Worm (Caenorhabditis elegans): Measurements from ENCODE around the gene gipc-1.

The gipc-1 gene

DNA sequence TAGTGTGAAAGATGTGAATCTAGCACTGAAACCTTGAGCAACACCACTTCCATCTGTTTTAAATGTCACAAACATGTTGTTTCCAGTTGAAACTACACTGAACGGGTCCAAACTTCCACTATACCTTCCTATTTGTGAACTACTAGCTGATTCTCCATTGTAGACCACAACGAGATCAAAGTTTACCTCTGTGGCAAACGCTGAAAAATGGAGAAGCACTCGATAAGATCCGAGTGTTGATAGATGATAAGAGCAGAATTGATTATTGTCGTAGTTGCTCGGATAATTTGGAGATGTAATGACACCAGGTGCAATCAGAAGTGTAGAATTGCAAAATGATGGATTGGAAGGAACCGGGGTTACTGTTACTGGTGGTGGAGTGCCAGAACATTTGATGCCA is 11.4 kb downstream of the gipc-1 start:
- peak; percentile 32 for TF ChIP-seq nhr-80 (tag; optimal IDR thresholded peaks at IDR 0.05)
- no peak for TF ChIP-seq lin-26 (GFP tag; IDR thresholded peaks at IDR 0.05)
- no peak for TF ChIP-seq lin-35 (GFP tag; optimal IDR thresholded peaks at IDR 0.05)

DNA sequence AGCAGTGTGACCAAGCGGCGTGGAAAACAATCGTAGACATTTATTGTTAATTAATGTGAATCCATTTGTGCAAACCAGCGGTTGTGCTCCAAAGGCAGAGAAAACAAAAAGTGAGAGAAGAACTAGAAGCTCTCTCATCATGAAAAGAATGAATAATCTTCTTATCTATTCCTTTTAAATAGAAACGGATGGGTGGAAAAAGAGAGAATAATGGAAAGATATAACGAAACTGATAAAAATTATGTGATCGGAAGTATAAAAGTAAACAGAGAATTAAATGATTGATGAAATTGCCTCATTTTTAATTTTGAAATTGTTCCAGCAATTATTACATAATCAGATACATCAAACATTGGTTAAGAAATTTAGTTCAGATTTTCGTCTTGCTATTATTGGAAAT is 12.9 kb downstream of the gipc-1 start, which contains the start of gene clec-5:
Gene clec-5, minus strand, starts transcription at position 178 of the 400 bp plus-strand sequence.
- TF ChIP-seq lsy-27 (tag; optimal IDR thresholded peaks at IDR 0.05; ENCODE audit: borderline replicate concordance, insufficient read depth) = no peak
- no peak for TF ChIP-seq B0035.1 (tag; optimal IDR thresholded peaks at IDR 0.05)
- no peak for TF ChIP-seq madf-10 (tag; optimal IDR thresholded peaks at IDR 0.05)
- no peak for TF ChIP-seq B0336.3 (GFP tag; IDR thresholded peaks at IDR 0.05)
- TF ChIP-seq bed-2 (GFP tag; IDR thresholded peaks at IDR 0.05) = no peak
- no peak for TF ChIP-seq lir-1 (GFP tag; conservative IDR thresholded peaks at IDR 0.05)
- TF ChIP-seq mxl-1 (tag; optimal IDR thresholded peaks at IDR 0.05) = no peak
- no peak for TF ChIP-seq D2030.7 (GFP tag; IDR thresholded peaks at IDR 0.05)
- TF ChIP-seq madf-3 (GFP tag; IDR thresholded peaks at IDR 0.05) = no peak

- TF ChIP-seq madf-3 (GFP tag; IDR thresholded peaks at IDR 0.05) (no peak), die-1 (tag; optimal IDR thresholded peaks at IDR 0.05) (no peak), F10E7.11 (tag; optimal IDR thresholded peaks at IDR 0.05) (no peak), mes-4 (tag; optimal IDR thresholded peaks at IDR 0.05) (no peak), let-526 (GFP tag; IDR thresholded peaks at IDR 0.05) (no peak), dpff-1 (tag; optimal IDR thresholded peaks at IDR 0.05) (no peak), pbrm-1 (GFP tag; IDR thresholded peaks at IDR 0.05) (no peak), nhr-80 (tag; optimal IDR thresholded peaks at IDR 0.05) (peak; percentile 41)
Measured at ce11 chrIII:4887291-4887690, 16.7 kb downstream of the gipc-1 start, which contains the start of gene clec-6. Gene clec-6, minus strand, starts transcription at chrIII:4887444.

DNA sequence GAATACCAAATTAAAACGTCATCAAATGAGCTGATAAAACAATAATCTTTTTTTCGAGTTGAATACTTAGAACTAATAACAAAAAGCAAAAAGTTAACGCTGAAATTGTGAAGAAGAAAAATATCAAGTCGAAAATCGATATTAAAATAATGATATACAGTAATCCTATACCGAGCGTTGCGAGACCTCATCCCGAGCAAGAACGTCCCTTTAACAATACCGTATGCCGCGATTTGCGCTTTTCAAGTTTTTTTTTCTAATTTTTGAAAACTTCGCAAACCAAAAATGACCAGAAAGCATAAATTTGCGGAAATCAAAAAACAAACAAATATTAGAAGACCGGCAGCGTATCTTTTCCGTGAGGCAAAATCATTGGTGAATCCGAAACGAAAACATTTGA is 20.4 kb downstream of the gipc-1 start, which contains the start of gene F26F4.5:
Gene F26F4.5, minus strand, starts transcription at position 256 of the 400 bp plus-strand sequence.
- peak; percentile 72 for TF ChIP-seq madf-8 (GFP tag; conservative IDR thresholded peaks at IDR 0.05)
- TF ChIP-seq attf-3 (GFP tag; conservative IDR thresholded peaks at IDR 0.05) = no peak
- TF ChIP-seq F23B12.7 (tag; optimal IDR thresholded peaks at IDR 0.05; ENCODE audit: insufficient read depth) = no peak
- TF ChIP-seq pbrm-1 (GFP tag; IDR thresholded peaks at IDR 0.05) = no peak
- peak; percentile 95 for TF ChIP-seq lsl-1 (GFP tag; optimal IDR thresholded peaks at IDR 0.05)
- TF ChIP-seq ceh-58 (GFP tag; IDR thresholded peaks at IDR 0.05) = no peak
- TF ChIP-seq F39B2.1 (GFP tag; IDR thresholded peaks at IDR 0.05) = no peak
- TF ChIP-seq B0336.3 (GFP tag; IDR thresholded peaks at IDR 0.05) = no peak
- TF ChIP-seq mcd-1 (GFP tag; IDR thresholded peaks at IDR 0.05) = peak; percentile 26; the same call in 1 of the 2 replicates
- TF ChIP-seq hrde-1 (tag; optimal IDR thresholded peaks at IDR 0.05; ENCODE audit: borderline replicate concordance) = no peak
- TF ChIP-seq madf-10 (tag; optimal IDR thresholded peaks at IDR 0.05) = no peak
- no peak for TF ChIP-seq T07F8.4 (tag; optimal IDR thresholded peaks at IDR 0.05)
- TF ChIP-seq bed-1 (GFP tag; IDR thresholded peaks at IDR 0.05) = no peak
- TF ChIP-seq ztf-18 (tag; optimal IDR thresholded peaks at IDR 0.05) = peak; percentile 21
- no peak for TF ChIP-seq let-607 (tag; optimal IDR thresholded peaks at IDR 0.05)
- TF ChIP-seq hmg-1.2 (GFP tag; IDR thresholded peaks at IDR 0.05) = 0 out of 2 replicates have a peak, but pooled peaks have one; percentile 14
- TF ChIP-seq Y56A3A.18 (GFP tag; IDR thresholded peaks at IDR 0.05) = no peak
- no peak for TF ChIP-seq ztf-3 (GFP tag; optimal IDR thresholded peaks at IDR 0.05)
- no peak for TF ChIP-seq mxl-1 (tag; optimal IDR thresholded peaks at IDR 0.05)
- no peak for TF ChIP-seq lir-1 (GFP tag; conservative IDR thresholded peaks at IDR 0.05)
- TF ChIP-seq dox-1 (GFP tag; IDR thresholded peaks at IDR 0.05) = 0 out of 2 replicates have a peak, but pooled peaks have one; percentile 8
- peak; percentile 12 for TF ChIP-seq lin-54 (GFP tag; optimal IDR thresholded peaks at IDR 0.05)
- TF ChIP-seq hlh-26 (GFP tag; conservative IDR thresholded peaks at IDR 0.05) = no peak
- no peak for TF ChIP-seq lsy-27 (tag; optimal IDR thresholded peaks at IDR 0.05; ENCODE audit: borderline replicate concordance, insufficient read depth)
- TF ChIP-seq F33H1.4 (GFP tag; IDR thresholded peaks at IDR 0.05) = peak; percentile 90
- peak; percentile 84 for TF ChIP-seq xnd-1 (tag; optimal IDR thresholded peaks at IDR 0.05)
- TF ChIP-seq rcor-1 (GFP tag; IDR thresholded peaks at IDR 0.05) = no peak
- no peak for TF ChIP-seq F52B5.7 (tag; optimal IDR thresholded peaks at IDR 0.05)
- TF ChIP-seq zfh-2 (GFP tag; conservative IDR thresholded peaks at IDR 0.05) = no peak
- peak; percentile 66; the same call in 1 of the 2 replicates for TF ChIP-seq ceh-91 (GFP tag; IDR thresholded peaks at IDR 0.05)

Measured in whole organism, young adult.